Fruit fly (Drosophila melanogaster) whole organism, embryonic: ENCODE results near the gene Dok.

Experiments
- Aef1 ChIP-seq: fragments of 200-800 bp; sonication (Bioruptor generic); IDR thresholded peaks from 3 replicates; pipeline ENCODE4 v1.3.6; 2022; ENCODE audit warnings: missing biosample characterization, missing genetic modification characterization
- BtbVII ChIP-seq: fragments of 200-800 bp; sonication (Bioruptor generic); optimal IDR thresholded peaks from 3 replicates; lab custom pipeline; 2017; ENCODE audit warnings: missing biosample characterization, mild to moderate bottlenecking, missing genetic modification characterization
- CG10267 ChIP-seq: fragments of 200-800 bp; sonication (Bioruptor generic); optimal IDR thresholded peaks from 2 replicates; lab custom pipeline; 2018; ENCODE audit warnings: missing biosample characterization, mild to moderate bottlenecking, missing genetic modification characterization, moderate library complexity
- CG11398 ChIP-seq: fragments of 200-800 bp; sonication (Bioruptor generic); optimal IDR thresholded peaks from 2 replicates; lab custom pipeline; 2016; ENCODE audit warnings: missing biosample characterization, missing genetic modification characterization
- CG12071 ChIP-seq: fragments of 200-800 bp; sonication (Bioruptor generic); optimal IDR thresholded peaks from 3 replicates; lab custom pipeline; 2018; ENCODE audit warnings: missing biosample characterization, mild to moderate bottlenecking, missing genetic modification characterization
- CG14965 ChIP-seq: fragments of 200-800 bp; sonication (Bioruptor generic); optimal IDR thresholded peaks from 2 replicates; lab custom pipeline; 2016; ENCODE audit warnings: missing biosample characterization, missing genetic modification characterization, borderline replicate concordance
- CG15269 ChIP-seq: fragments of 200-800 bp; sonication (Bioruptor generic); optimal IDR thresholded peaks from 2 replicates; lab custom pipeline; 2018; ENCODE audit warnings: missing biosample characterization, mild to moderate bottlenecking, missing genetic modification characterization, moderate library complexity
- CG16815 ChIP-seq: fragments of 200-800 bp; sonication (Bioruptor generic); optimal IDR thresholded peaks from 3 replicates; lab custom pipeline; 2017; ENCODE audit warnings: missing biosample characterization, mild to moderate bottlenecking, missing genetic modification characterization
- CG30020 ChIP-seq: fragments of 200-800 bp; optimal IDR thresholded peaks from 2 replicates; lab custom pipeline; 2019; ENCODE audit warnings: missing biosample characterization, mild to moderate bottlenecking, missing genetic modification characterization, moderate library complexity
- CG31388 ChIP-seq: fragments of 200-800 bp; sonication (Bioruptor generic); optimal IDR thresholded peaks from 2 replicates; lab custom pipeline; 2016; ENCODE audit warnings: missing biosample characterization, missing genetic modification characterization
- CG3847 ChIP-seq: fragments of 200-800 bp; sonication (Bioruptor generic); IDR thresholded peaks from 2 replicates; pipeline ENCODE4 v1.3.6; 2022; ENCODE audit warnings: missing biosample characterization, missing genetic modification characterization
- CG3995 ChIP-seq: fragments of 200-800 bp; sonication (Bioruptor generic); optimal IDR thresholded peaks from 3 replicates; lab custom pipeline; 2016; ENCODE audit warnings: missing biosample characterization, missing genetic modification characterization
- CG42726 ChIP-seq: fragments of 200-800 bp; sonication (Bioruptor generic); IDR thresholded peaks from 2 replicates; pipeline ENCODE4 v1.3.6; 2022; ENCODE audit warnings: missing biosample characterization, missing genetic modification characterization; ENCODE audit not compliant: partially characterized antibody
- CG7271 ChIP-seq: fragments of 200-800 bp; sonication (Bioruptor generic); optimal IDR thresholded peaks from 2 replicates; lab custom pipeline; 2018; ENCODE audit warnings: missing biosample characterization, mild to moderate bottlenecking, missing genetic modification characterization, moderate library complexity
- CG7357 ChIP-seq: fragments of 200-800 bp; sonication (Bioruptor generic); IDR thresholded peaks from 3 replicates; pipeline ENCODE4 v1.3.6; 2022; ENCODE audit warnings: missing biosample characterization, missing genetic modification characterization
- CG9797 ChIP-seq: fragments of 200-800 bp; sonication (Bioruptor generic); optimal IDR thresholded peaks from 3 replicates; lab custom pipeline; 2018; ENCODE audit warnings: missing biosample characterization, mild to moderate bottlenecking, missing genetic modification characterization
- CTCF ChIP-seq: fragments of 200-800 bp; sonication (Bioruptor generic); optimal IDR thresholded peaks from 2 replicates; lab custom pipeline; 2017; ENCODE audit warnings: missing biosample characterization, mild to moderate bottlenecking, missing genetic modification characterization, moderate library complexity
- Deaf1 ChIP-seq: fragments of 200-800 bp; optimal IDR thresholded peaks from 3 replicates; lab custom pipeline; 2019; ENCODE audit warnings: missing biosample characterization, mild to moderate bottlenecking, missing genetic modification characterization, moderate library complexity
- Dek ChIP-seq: fragments of 200-800 bp; sonication (Bioruptor generic); optimal IDR thresholded peaks from 3 replicates; lab custom pipeline; 2019; ENCODE audit warnings: missing biosample characterization, mild to moderate bottlenecking, missing genetic modification characterization, moderate library complexity
- Doc3 ChIP-seq: fragments of 200-800 bp; sonication (Bioruptor generic); IDR thresholded peaks from 3 replicates; pipeline ENCODE4 v1.3.6; 2022; ENCODE audit warnings: missing biosample characterization, missing genetic modification characterization; ENCODE audit not compliant: partially characterized antibody
- Dref ChIP-seq: fragments of 200-800 bp; sonication (Bioruptor generic); IDR thresholded peaks from 2 replicates; pipeline ENCODE4 v1.3.6; 2022; ENCODE audit warnings: missing biosample characterization, missing genetic modification characterization
- Drgx ChIP-seq: fragments of 200-800 bp; sonication (Bioruptor generic); IDR thresholded peaks from 2 replicates; pipeline ENCODE4 v1.3.6; 2022; ENCODE audit warnings: missing biosample characterization, missing genetic modification characterization
- Ets65A ChIP-seq: fragments of 200-800 bp; sonication (Bioruptor generic); peaks from one replicate; lab custom pipeline; 2016; ENCODE audit warnings: missing biosample characterization, missing genetic modification characterization
- GATAe ChIP-seq: fragments of 200-800 bp; sonication (Bioruptor generic); conservative IDR thresholded peaks from 2 replicates; pipeline ENCODE4 v1.3.6; 2022; ENCODE audit warnings: missing biosample characterization, missing genetic modification characterization
- Hmr ChIP-seq: fragments of 200-800 bp; sonication (Bioruptor generic); optimal IDR thresholded peaks from 3 replicates; lab custom pipeline; 2017; ENCODE audit warnings: mild to moderate bottlenecking, missing biosample characterization, missing genetic modification reagents, missing genetic modification characterization
- Hr3 ChIP-seq: fragments of 200-800 bp; sonication (Bioruptor generic); optimal IDR thresholded peaks from 3 replicates; lab custom pipeline; 2016; ENCODE audit warnings: missing biosample characterization, missing genetic modification characterization
- NC2β ChIP-seq: fragments of 200-800 bp; sonication (Bioruptor generic); optimal IDR thresholded peaks from 2 replicates; lab custom pipeline; 2016; ENCODE audit warnings: missing biosample characterization, missing genetic modification characterization
- Nf-YA ChIP-seq: fragments of 200-800 bp; sonication (Bioruptor generic); IDR thresholded peaks from 2 replicates; pipeline ENCODE4 v1.3.6; 2022; ENCODE audit warnings: missing biosample characterization, missing genetic modification characterization
- Oli ChIP-seq: fragments of 200-800 bp; sonication (Bioruptor generic); optimal IDR thresholded peaks from 2 replicates; lab custom pipeline; 2018; ENCODE audit warnings: missing biosample characterization, mild to moderate bottlenecking, missing genetic modification characterization, moderate library complexity
- Optix ChIP-seq: fragments of 200-800 bp; sonication (Bioruptor generic); IDR thresholded peaks from 3 replicates; pipeline ENCODE4 v1.3.6; 2022; ENCODE audit warnings: missing biosample characterization, missing genetic modification characterization
- Pdp1 ChIP-seq, 2 experiments: fragments of 200-800 bp; sonication (Bioruptor generic); optimal IDR thresholded peaks; 3 replicates each; lab custom pipeline; 2016; ENCODE audit warnings: missing biosample characterization in 2 of 2, missing genetic modification characterization in 2 of 2, mild to moderate bottlenecking in 1 of 2, moderate library complexity in 1 of 2
- Scr ChIP-seq: fragments of 200-800 bp; sonication (Bioruptor generic); IDR thresholded peaks from 2 replicates; pipeline ENCODE4 v1.3.6; 2022; ENCODE audit warnings: missing biosample characterization, missing genetic modification characterization; ENCODE audit not compliant: partially characterized antibody
- Ssrp ChIP-seq: fragments of 200-800 bp; sonication (Bioruptor generic); optimal IDR thresholded peaks from 2 replicates; lab custom pipeline; 2018; ENCODE audit warnings: missing biosample characterization, mild to moderate bottlenecking, missing genetic modification characterization, moderate library complexity
- ara ChIP-seq: fragments of 200-800 bp; sonication (Bioruptor generic); IDR thresholded peaks from 2 replicates; pipeline ENCODE4 v1.3.6; 2022; ENCODE audit warnings: missing biosample characterization, missing genetic modification characterization
- da ChIP-seq: fragments of 200-800 bp; sonication (Bioruptor generic); optimal IDR thresholded peaks from 2 replicates; lab custom pipeline; 2016; ENCODE audit warnings: missing biosample characterization, missing genetic modification characterization
- danr ChIP-seq: fragments of 200-800 bp; sonication (Bioruptor generic); IDR thresholded peaks from 2 replicates; pipeline ENCODE4 v1.3.6; 2022; ENCODE audit warnings: missing biosample characterization, missing genetic modification characterization
- dimm ChIP-seq: fragments of 200-800 bp; sonication (Bioruptor generic); IDR thresholded peaks from 2 replicates; pipeline ENCODE4 v1.3.6; 2022; ENCODE audit warnings: missing biosample characterization, missing genetic modification characterization
- esg ChIP-seq: fragments of 200-800 bp; sonication (Bioruptor generic); conservative IDR thresholded peaks from 2 replicates; pipeline ENCODE4 v1.3.6; 2022; ENCODE audit warnings: missing biosample characterization, missing genetic modification characterization
- exex ChIP-seq: fragments of 200-800 bp; sonication (Bioruptor generic); optimal IDR thresholded peaks from 4 replicates; lab custom pipeline; 2018; ENCODE audit warnings: missing biosample characterization, mild to moderate bottlenecking, missing genetic modification characterization, moderate library complexity
- klu ChIP-seq: fragments of 200-800 bp; sonication (Bioruptor generic); IDR thresholded peaks from 2 replicates; pipeline ENCODE4 v1.3.6; 2022; ENCODE audit warnings: missing biosample characterization, missing genetic modification characterization
- knrl ChIP-seq: fragments of 200-800 bp; sonication (Bioruptor generic); IDR thresholded peaks from 3 replicates; pipeline ENCODE4 v1.3.6; 2022; ENCODE audit warnings: missing biosample characterization, missing genetic modification characterization; ENCODE audit not compliant: partially characterized antibody
- lab ChIP-seq: fragments of 200-800 bp; sonication (Bioruptor generic); optimal IDR thresholded peaks from 3 replicates; lab custom pipeline; 2017; ENCODE audit warnings: missing biosample characterization, missing genetic modification characterization, mild to moderate bottlenecking, moderate library complexity, missing genetic modification reagents
- lov ChIP-seq, 2 experiments: fragments of 200-800 bp in 1 of 2; fragments of >200 bp in 1 of 2; sonication (Bioruptor generic) in 1 of 2; IDR thresholded peaks in 1 of 2; optimal IDR thresholded peaks in 1 of 2; 2 replicates in 1 of 2; 3 replicates in 1 of 2; pipeline versions ENCODE4 v1.3.6 to Lab custom; 2017 to 2022; ENCODE audit warnings: missing biosample characterization in 1 of 2, missing genetic modification characterization in 1 of 2
- mam ChIP-seq: fragments of 200-800 bp; sonication (Bioruptor generic); optimal IDR thresholded peaks from 3 replicates; lab custom pipeline; 2016; ENCODE audit warnings: missing biosample characterization, missing genetic modification characterization
- pita ChIP-seq: fragments of 200-800 bp; sonication (Bioruptor generic); optimal IDR thresholded peaks from 2 replicates; lab custom pipeline; 2017; ENCODE audit warnings: missing biosample characterization, mild to moderate bottlenecking, missing genetic modification characterization
- psq ChIP-seq: fragments of 200-800 bp; sonication (Bioruptor generic); optimal IDR thresholded peaks from 2 replicates; lab custom pipeline; 2017; ENCODE audit warnings: missing biosample characterization, missing genetic modification characterization
- schlank ChIP-seq: fragments of 200-800 bp; sonication (Bioruptor generic); optimal IDR thresholded peaks from 2 replicates; lab custom pipeline; 2018; ENCODE audit warnings: missing biosample characterization, mild to moderate bottlenecking, missing genetic modification characterization
- so ChIP-seq: fragments of 200-800 bp; sonication (Bioruptor generic); IDR thresholded peaks from 3 replicates; pipeline ENCODE4 v1.3.6; 2022; ENCODE audit warnings: missing biosample characterization, missing genetic modification characterization
- unpg ChIP-seq: fragments of 200-800 bp; sonication (Bioruptor generic); optimal IDR thresholded peaks from 3 replicates; lab custom pipeline; 2018; ENCODE audit warnings: missing biosample characterization, mild to moderate bottlenecking, missing genetic modification characterization, moderate library complexity
- wek ChIP-seq: fragments of 200-800 bp; sonication (Bioruptor generic); optimal IDR thresholded peaks from 3 replicates; lab custom pipeline; 2018; ENCODE audit warnings: missing biosample characterization, mild to moderate bottlenecking, missing genetic modification characterization, moderate library complexity

The Dok gene

dm6 chrX:7324816-7325246, 817 bp downstream of the Dok start (continued):
- TF ChIP-seq CG11398 (GFP tag; lab: Kevin White, UChicago) (peak; percentile 77), Hr3 (GFP tag; lab: Kevin White, UChicago) (peak; percentile 95), Nf-YA (peak; percentile 93), Ssrp (tag; lab: Kevin White, UChicago) (peak; percentile 97), CG7357 (GFP tag; lab: Robert Waterston, UW) (peak; percentile 85), da (GFP tag; lab: Kevin White, UChicago) (peak; percentile 81), CG9797 (peak; percentile 51), CG30020 (tag; lab: Kevin White, UChicago) (peak; percentile 84), CG3995 (GFP tag; lab: Kevin White, UChicago) (peak; percentile 62), lov (optimal IDR thresholded peaks at IDR 0.05; lab: Kevin White, UChicago) (no peak), lov (GFP tag; IDR thresholded peaks at IDR 0.05; lab: Robert Waterston, UW) (peak; percentile 92), CG42726 (GFP tag; lab: Robert Waterston, UW) (no peak), mam (GFP tag; lab: Kevin White, UChicago) (peak; percentile 75), knrl (GFP tag; lab: Robert Waterston, UW) (no peak), Oli (tag; lab: Kevin White, UChicago) (peak; percentile 98), NC2β (GFP tag; lab: Kevin White, UChicago) (peak; percentile 77), Dek (tag; lab: Kevin White, UChicago) (peak; percentile 94), klu (GFP tag; lab: Robert Waterston, UW) (peak; percentile 87), dimm (GFP tag; lab: Robert Waterston, UW) (peak; percentile 89), wek (GFP tag; lab: Kevin White, UChicago) (peak; percentile 83), Scr (no peak), exex (tag; lab: Kevin White, UChicago) (peak; percentile 80), CG3847 (GFP tag; lab: Robert Waterston, UW) (peak; percentile 90), BtbVII (GFP tag; lab: Kevin White, UChicago) (peak; percentile 95), schlank (tag; lab: Kevin White, UChicago) (peak; percentile 81), CTCF (peak; percentile 68), Optix (GFP tag; lab: Robert Waterston, UW) (peak; percentile 83), unpg (GFP tag; lab: Kevin White, UChicago) (peak; percentile 98), Aef1 (GFP tag; lab: Robert Waterston, UW) (peak; percentile 91), CG31388 (GFP tag; lab: Kevin White, UChicago) (peak; percentile 83), Drgx (GFP tag; lab: Robert Waterston, UW) (peak; percentile 98), CG7271 (tag; lab: Kevin White, UChicago) (peak; percentile 94), Hmr (peak; percentile 95), so (peak; percentile 96), Doc3 (GFP tag; lab: Robert Waterston, UW) (no peak), CG10267 (tag; lab: Kevin White, UChicago) (peak; percentile 96), esg (GFP tag; lab: Robert Waterston, UW) (peak; percentile 95), GATAe (peak; percentile 79), Ets65A (GFP tag; lab: Kevin White, UChicago) (peak; percentile 94), Dref (GFP tag; lab: Robert Waterston, UW) (peak; percentile 31), Pdp1 (GFP tag; optimal IDR thresholded peaks at IDR 0.05; lab: Kevin White, UChicago) (peak; percentile 85 to 88), CG14965 (GFP tag; lab: Kevin White, UChicago) (peak; percentile 3), psq (GFP tag; lab: Kevin White, UChicago) (peak; percentile 75), danr (GFP tag; lab: Robert Waterston, UW) (peak; percentile 92), CG12071 (GFP tag; lab: Kevin White, UChicago) (peak; percentile 92), CG16815 (GFP tag; lab: Kevin White, UChicago) (peak; percentile 95), pita (no peak), ara (peak; percentile 97), Deaf1 (tag; lab: Kevin White, UChicago) (peak; percentile 84), CG15269 (tag; lab: Kevin White, UChicago) (peak; percentile 98), lab (GFP tag; lab: Kevin White, UChicago) (peak; percentile 97)
